Worm (Caenorhabditis elegans) whole organism, L4 larva: ENCODE measurements around the gene miz-1.
A peak's percentile ranks its signal among the peaks of the same experiment; 100 is the strongest.

Experiments
- D1046.2 ChIP-seq: fragments of 200-800 bp; sonication (Bioruptor generic); IDR thresholded peaks from 2 replicates; pipeline ENCODE4 v1.3.6; 2022; ENCODE audit warnings: missing genetic modification characterization, missing compliant biosample characterization
- F37D6.2 ChIP-seq: sonication (generic microtip); optimal IDR thresholded peaks from 2 replicates; lab custom pipeline; 2016; ENCODE audit warnings: mild to moderate bottlenecking, missing genetic modification characterization, missing compliant biosample characterization
- F49E8.2 ChIP-seq: sonication (generic microtip); optimal IDR thresholded peaks from 2 replicates; lab custom pipeline; 2016; ENCODE audit warnings: missing compliant biosample characterization, mild to moderate bottlenecking, missing genetic modification characterization, borderline replicate concordance
- T20F7.1 ChIP-seq: fragments of 200-800 bp; sonication (Bioruptor generic); optimal IDR thresholded peaks from 2 replicates; lab custom pipeline; 2018; ENCODE audit warnings: mild to moderate bottlenecking, missing genetic modification characterization, missing compliant biosample characterization
- T26A8.4 ChIP-seq: fragments of 200-800 bp; sonication (Bioruptor generic); IDR thresholded peaks from 2 replicates; pipeline ENCODE4 v1.3.6; 2022; ENCODE audit warnings: missing genetic modification characterization, missing compliant biosample characterization
- Y48G9A.11 ChIP-seq: fragments of 200-800 bp; sonication (Bioruptor generic); IDR thresholded peaks from 2 replicates; pipeline ENCODE4 v1.3.6; 2022; ENCODE audit warnings: missing genetic modification reagents, missing genetic modification characterization, missing compliant biosample characterization
- aha-1 ChIP-seq: fragments of 150-350 bp; peaks from one replicate; lab custom pipeline; 2014; ENCODE audit warnings: missing biosample characterization, missing genetic modification characterization
- aly-2 ChIP-seq: sonication (generic microtip); optimal IDR thresholded peaks from 2 replicates; lab custom pipeline; 2018; ENCODE audit warnings: missing biosample characterization, missing genetic modification characterization
- attf-4 ChIP-seq: sonication (generic microtip); optimal IDR thresholded peaks from 3 replicates; lab custom pipeline; 2017; ENCODE audit warnings: missing biosample characterization, missing genetic modification characterization
- ceh-32 ChIP-seq: sonication (generic microtip); optimal IDR thresholded peaks from 2 replicates; lab custom pipeline; 2016; ENCODE audit warnings: mild to moderate bottlenecking, missing genetic modification characterization, missing compliant biosample characterization; ENCODE audit not compliant: poor library complexity
- ceh-82 ChIP-seq: sonication (generic microtip); optimal IDR thresholded peaks from 2 replicates; lab custom pipeline; 2017; ENCODE audit warnings: missing biosample characterization, missing genetic modification characterization
- ctbp-1 ChIP-seq: fragments of 200-800 bp; sonication (Bioruptor generic); IDR thresholded peaks from 2 replicates; pipeline ENCODE4 v1.3.6; 2022; ENCODE audit warnings: missing genetic modification reagents, missing genetic modification characterization, missing compliant biosample characterization
- daf-12 ChIP-seq: fragments of 150-350 bp; optimal IDR thresholded peaks from 2 replicates; lab custom pipeline; 2014; ENCODE audit warnings: missing biosample characterization, missing genetic modification reagents, missing genetic modification characterization
- daf-19 ChIP-seq: fragments of 200-800 bp; sonication (Bioruptor generic); conservative IDR thresholded peaks from 2 replicates; pipeline ENCODE4 v1.3.6; 2022; ENCODE audit warnings: missing genetic modification characterization, missing compliant biosample characterization
- dmd-6 ChIP-seq: fragments of 200-800 bp; sonication (Bioruptor generic); IDR thresholded peaks from 2 replicates; pipeline ENCODE4 v1.3.6; 2022; ENCODE audit warnings: missing genetic modification reagents, missing genetic modification characterization, missing compliant biosample characterization
- dmd-8 ChIP-seq: fragments of 200-800 bp; sonication (Bioruptor generic); IDR thresholded peaks from 2 replicates; pipeline ENCODE4 v1.3.6; 2022; ENCODE audit warnings: missing genetic modification characterization, missing compliant biosample characterization
- dmd-9 ChIP-seq: fragments of 200-800 bp; sonication (Bioruptor generic); IDR thresholded peaks from 2 replicates; pipeline ENCODE4 v1.3.6; 2022; ENCODE audit warnings: missing genetic modification reagents, missing genetic modification characterization, missing compliant biosample characterization
- dpl-1 ChIP-seq: fragments of 150-350 bp; optimal IDR thresholded peaks from 2 replicates; lab custom pipeline; 2014; ENCODE audit warnings: missing biosample characterization, missing genetic modification reagents, missing genetic modification characterization
- dve-1 ChIP-seq: sonication (generic microtip); optimal IDR thresholded peaks from 2 replicates; lab custom pipeline; 2017; ENCODE audit warnings: antibody characterized with exemption, mild to moderate bottlenecking, missing genetic modification characterization, missing compliant biosample characterization; ENCODE audit not compliant: insufficient read depth
- gei-8 ChIP-seq: fragments of 200-800 bp; sonication (Bioruptor generic); optimal IDR thresholded peaks from 2 replicates; lab custom pipeline; 2018; ENCODE audit warnings: mild to moderate bottlenecking, missing genetic modification characterization, missing compliant biosample characterization
- hlh-30 ChIP-seq: sonication (generic microtip); optimal IDR thresholded peaks from 2 replicates; lab custom pipeline; 2017; ENCODE audit warnings: antibody characterized with exemption, mild to moderate bottlenecking, missing genetic modification characterization, missing compliant biosample characterization; ENCODE audit not compliant: insufficient read depth
- hmg-1.1 ChIP-seq: fragments of 200-800 bp; sonication (Bioruptor generic); IDR thresholded peaks from 2 replicates; pipeline ENCODE4 v1.3.6; 2022; ENCODE audit warnings: missing genetic modification reagents, missing genetic modification characterization, missing compliant biosample characterization
- lin-38 ChIP-seq: fragments of 200-800 bp; sonication (Bioruptor generic); IDR thresholded peaks from 2 replicates; pipeline ENCODE4 v1.3.6; 2022; ENCODE audit warnings: missing genetic modification reagents, missing genetic modification characterization, missing compliant biosample characterization
- lin-39 ChIP-seq: fragments of 150-350 bp; optimal IDR thresholded peaks from 2 replicates; lab custom pipeline; 2014; ENCODE audit warnings: missing biosample characterization, missing genetic modification reagents, missing genetic modification characterization
- lsy-2 ChIP-seq, 2 experiments: fragments of 150-350 bp in 1 of 2; sonication (generic microtip) in 1 of 2; optimal IDR thresholded peaks; 2 replicates each; lab custom pipeline; 2014 to 2017; ENCODE audit warnings: missing biosample characterization in 2 of 2, missing genetic modification characterization in 2 of 2
- madf-5 ChIP-seq, 2 experiments: fragments of 200-800 bp; sonication (Bioruptor generic); IDR thresholded peaks; 2 replicates each; pipeline ENCODE4 v1.3.6; 2022; ENCODE audit warnings: missing compliant biosample characterization in 2 of 2, missing genetic modification characterization in 2 of 2
- mdl-1 ChIP-seq, 2 experiments: fragments of 150-350 bp in 1 of 2; sonication (generic microtip) in 1 of 2; optimal IDR thresholded peaks; 2 replicates each; lab custom pipeline; 2014 to 2017; ENCODE audit warnings: missing biosample characterization in 2 of 2, missing genetic modification characterization in 2 of 2
- mep-1 ChIP-seq: fragments of 150-350 bp; sonication (generic microtip); optimal IDR thresholded peaks from 3 replicates; lab custom pipeline; 2014; ENCODE audit warnings: missing biosample characterization, missing genetic modification characterization
- mes-2 ChIP-seq: sonication (generic microtip); optimal IDR thresholded peaks from 2 replicates; lab custom pipeline; 2016; ENCODE audit warnings: missing genotype, mild to moderate bottlenecking, missing genetic modification characterization, missing compliant biosample characterization; ENCODE audit not compliant: poor library complexity, severe bottlenecking
- mxl-2 ChIP-seq: fragments of 200-800 bp; sonication (Bioruptor generic); conservative IDR thresholded peaks from 2 replicates; pipeline ENCODE4 v1.3.6; 2022; ENCODE audit warnings: missing genetic modification reagents, missing genetic modification characterization, missing compliant biosample characterization
- nhr-102 ChIP-seq: sonication (generic microtip); optimal IDR thresholded peaks from 2 replicates; lab custom pipeline; 2016; ENCODE audit warnings: mild to moderate bottlenecking, missing genetic modification characterization, moderate library complexity, missing compliant biosample characterization
- nhr-11 ChIP-seq: fragments of 150-350 bp; optimal IDR thresholded peaks from 2 replicates; lab custom pipeline; 2014; ENCODE audit warnings: missing biosample characterization, missing genetic modification characterization
- nhr-111 ChIP-seq: fragments of 200-800 bp; sonication (Bioruptor generic); optimal IDR thresholded peaks from 2 replicates; lab custom pipeline; 2018; ENCODE audit warnings: mild to moderate bottlenecking, missing genetic modification characterization, missing compliant biosample characterization
- nhr-237 ChIP-seq: sonication (generic microtip); optimal IDR thresholded peaks from 2 replicates; lab custom pipeline; 2017; ENCODE audit warnings: missing biosample characterization, missing genetic modification characterization
- nhr-42 ChIP-seq: fragments of 200-800 bp; sonication (Bioruptor generic); IDR thresholded peaks from 2 replicates; pipeline ENCODE4 v1.3.6; 2022; ENCODE audit warnings: missing genetic modification characterization, missing compliant biosample characterization
- nhr-76 ChIP-seq: fragments of 150-350 bp; optimal IDR thresholded peaks from 2 replicates; lab custom pipeline; 2014; ENCODE audit warnings: missing biosample characterization, missing genetic modification characterization
- nhr-77 ChIP-seq: fragments of 150-350 bp; optimal IDR thresholded peaks from 2 replicates; lab custom pipeline; 2014; ENCODE audit warnings: missing biosample characterization, missing genetic modification characterization
- pqm-1 ChIP-seq: sonication (generic microtip); optimal IDR thresholded peaks from 2 replicates; lab custom pipeline; 2017; ENCODE audit warnings: missing biosample characterization, missing genetic modification characterization
- rbr-2 ChIP-seq: sonication (generic microtip); optimal IDR thresholded peaks from 2 replicates; lab custom pipeline; 2016; ENCODE audit warnings: missing genotype, missing genetic modification characterization, missing compliant biosample characterization
- saeg-2 ChIP-seq: fragments of 200-800 bp; sonication (Bioruptor generic); IDR thresholded peaks from 2 replicates; pipeline ENCODE4 v1.3.6; 2022; ENCODE audit warnings: missing genetic modification reagents, missing genetic modification characterization, missing compliant biosample characterization
- set-16 ChIP-seq: fragments of 200-800 bp; sonication (Bioruptor generic); IDR thresholded peaks from 2 replicates; pipeline ENCODE4 v1.3.6; 2022; ENCODE audit warnings: missing genetic modification reagents, missing genetic modification characterization, missing compliant biosample characterization
- spr-1 ChIP-seq: sonication (generic microtip); optimal IDR thresholded peaks from 2 replicates; lab custom pipeline; 2016; ENCODE audit warnings: mild to moderate bottlenecking, missing genetic modification characterization, missing compliant biosample characterization
- tra-1 ChIP-seq: fragments of 200-800 bp; sonication (Bioruptor generic); IDR thresholded peaks from 2 replicates; pipeline ENCODE4 v1.3.6; 2022; ENCODE audit warnings: missing genetic modification reagents, missing genetic modification characterization, missing compliant biosample characterization
- unc-62 ChIP-seq, 3 experiments: fragments of 150-350 bp in 1 of 3; sonication (generic microtip); optimal IDR thresholded peaks in 2 of 3; peaks in 1 of 3; 1 replicate in 1 of 3; 2 replicates in 2 of 3; lab custom pipeline; 2014 to 2017; ENCODE audit warnings: missing biosample characterization in 3 of 3, missing genetic modification characterization in 3 of 3, missing genetic modification reagents in 3 of 3, missing genotype in 1 of 3
- zag-1 ChIP-seq: fragments of 150-350 bp; optimal IDR thresholded peaks from 2 replicates; lab custom pipeline; 2014; ENCODE audit warnings: missing biosample characterization, missing genetic modification characterization
- zfp-2 ChIP-seq: sonication (generic microtip); optimal IDR thresholded peaks from 2 replicates; lab custom pipeline; 2016; ENCODE audit warnings: mild to moderate bottlenecking, missing genetic modification characterization, missing compliant biosample characterization
- zfp-3 ChIP-seq: fragments of 200-800 bp; sonication (Bioruptor generic); conservative IDR thresholded peaks from 2 replicates; pipeline ENCODE4 v1.3.6; 2022; ENCODE audit warnings: missing genetic modification reagents, missing genetic modification characterization, missing compliant biosample characterization

Gene miz-1

ce11 chrIV:10851136-10851535 lies 38.9 kb downstream of the miz-1 start:
- TF ChIP-seq aha-1 (tag; lab: Kevin White, UChicago) (no peak), unc-62 (GFP tag; optimal IDR thresholded peaks at IDR 0.05 in 1 of 2; lab: Kevin White, UChicago) (peak in 1 of 2 experiments; percentile 50), unc-62 (tag; optimal IDR thresholded peaks at IDR 0.05; lab: Kevin White, UChicago) (no peak)

DNA sequence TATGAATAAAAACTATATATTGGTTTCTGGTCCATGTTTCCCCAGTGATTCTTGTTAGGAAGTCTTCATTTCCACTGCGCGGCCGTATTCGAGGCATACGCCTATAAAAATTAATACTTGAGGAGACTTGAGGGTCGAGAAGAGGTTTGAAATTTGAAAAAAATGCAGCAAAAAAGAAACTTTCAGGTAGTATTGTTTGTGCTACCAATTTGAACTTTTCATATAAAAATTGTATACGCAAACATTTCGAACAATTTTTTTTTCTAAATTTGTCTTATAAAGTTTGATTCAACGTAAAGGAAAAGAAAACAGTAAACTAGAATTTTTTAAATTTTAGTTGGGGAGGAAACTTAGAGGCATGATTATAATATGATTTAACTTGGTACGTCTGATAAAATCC lies 39.6 kb downstream of the miz-1 start, which contains the start of gene T11G6.4:
Gene T11G6.4 (minus strand): TSS at position 101 of the 400 bp plus-strand sequence.
- TF ChIP-seq nhr-77 (tag; lab: Kevin White, UChicago): no peak
- TF ChIP-seq T20F7.1: no peak
- TF ChIP-seq Y48G9A.11 (GFP tag; lab: Robert Waterston, UW): no peak
- TF ChIP-seq rbr-2: no peak
- TF ChIP-seq aha-1 (tag; lab: Kevin White, UChicago): peak; percentile 70

ce11 chrIV:10852403-10852802 lies 40.2 kb downstream of the miz-1 start:
- TF ChIP-seq zag-1 (tag; lab: Kevin White, UChicago) (no peak), Y48G9A.11 (GFP tag; lab: Robert Waterston, UW) (no peak), saeg-2 (GFP tag; lab: Robert Waterston, UW) (no peak), dpl-1 (GFP tag; lab: Kevin White, UChicago) (no peak), ceh-32 (no peak), zfp-2 (tag; lab: Kevin White, UChicago) (no peak), daf-12 (tag; lab: Kevin White, UChicago) (no peak), dmd-8 (GFP tag; lab: Robert Waterston, UW) (no peak), ceh-82 (tag; lab: Kevin White, UChicago) (no peak), nhr-11 (tag; lab: Kevin White, UChicago) (no peak), zfp-3 (GFP tag; lab: Robert Waterston, UW) (no peak), hmg-1.1 (no peak), mep-1 (tag; lab: Kevin White, UChicago) (peak; percentile 42), nhr-102 (tag; lab: Kevin White, UChicago) (no peak), nhr-77 (tag; lab: Kevin White, UChicago) (no peak), spr-1 (no peak), ctbp-1 (no peak), attf-4 (tag; lab: Kevin White, UChicago) (no peak), lin-38 (GFP tag; lab: Robert Waterston, UW) (no peak), dmd-6 (GFP tag; lab: Robert Waterston, UW) (no peak), T26A8.4 (GFP tag; lab: Robert Waterston, UW) (no peak), tra-1 (GFP tag; lab: Robert Waterston, UW) (no peak), F49E8.2 (tag; lab: Kevin White, UChicago) (no peak), madf-5 (GFP tag; IDR thresholded peaks at IDR 0.05; lab: Robert Waterston, UW) (no peak), D1046.2 (GFP tag; lab: Robert Waterston, UW) (no peak), gei-8 (GFP tag; lab: Kevin White, UChicago) (no peak), mxl-2 (GFP tag; lab: Robert Waterston, UW) (no peak), nhr-111 (no peak), unc-62 (GFP tag; optimal IDR thresholded peaks at IDR 0.05 in 1 of 2; lab: Kevin White, UChicago) (no peak), unc-62 (tag; optimal IDR thresholded peaks at IDR 0.05; lab: Kevin White, UChicago) (no peak), dve-1 (tag; lab: Kevin White, UChicago) (peak; percentile 42), daf-19 (GFP tag; lab: Robert Waterston, UW) (no peak), lin-39 (tag; lab: Kevin White, UChicago) (no peak), nhr-237 (no peak), lsy-2 (tag; optimal IDR thresholded peaks at IDR 0.05; lab: Kevin White, UChicago) (peak in 1 of 2 experiments; percentile 57), set-16 (no peak), nhr-76 (no peak), mdl-1 (tag; optimal IDR thresholded peaks at IDR 0.05; lab: Kevin White, UChicago) (peak in 1 of 2 experiments; percentile 45), nhr-42 (GFP tag; lab: Robert Waterston, UW) (no peak), hlh-30 (tag; lab: Kevin White, UChicago) (peak; percentile 4), pqm-1 (no peak), mes-2 (tag; lab: Kevin White, UChicago) (peak; percentile 3), dmd-9 (no peak), F37D6.2 (tag; lab: Kevin White, UChicago) (no peak), aly-2 (no peak)
